Worm (Caenorhabditis elegans) whole organism, L3 larva: ENCODE measurements around the gene dmd-9.
A peak's percentile ranks its signal among the peaks of the same experiment; 100 is the strongest.

ENCODE experiments used
- ZK546.5 ChIP-seq: sonication (generic microtip); optimal IDR thresholded peaks from 2 replicates; lab custom pipeline; 2017; ENCODE audit warnings: missing biosample characterization, missing genetic modification characterization
- ceh-28 ChIP-seq: fragments of 150-350 bp; optimal IDR thresholded peaks from 2 replicates; lab custom pipeline; 2014; ENCODE audit warnings: missing biosample characterization, missing genetic modification reagents, missing genetic modification characterization
- ceh-82 ChIP-seq: fragments of 150-350 bp; optimal IDR thresholded peaks from 2 replicates; lab custom pipeline; 2014; ENCODE audit warnings: missing biosample characterization, missing genetic modification characterization
- egl-27 ChIP-seq: sonication (generic microtip); optimal IDR thresholded peaks from 4 replicates; lab custom pipeline; 2017; ENCODE audit warnings: missing biosample characterization, missing genetic modification reagents, missing genetic modification characterization
- elt-1 ChIP-seq: fragments of 150-350 bp; optimal IDR thresholded peaks from 2 replicates; lab custom pipeline; 2014; ENCODE audit warnings: missing biosample characterization, missing genetic modification characterization
- fkh-10 ChIP-seq: sonication (generic microtip); optimal IDR thresholded peaks from 2 replicates; lab custom pipeline; 2017; ENCODE audit warnings: missing biosample characterization, missing genetic modification reagents, missing genetic modification characterization
- fkh-2 ChIP-seq: fragments of 150-350 bp; optimal IDR thresholded peaks from 2 replicates; lab custom pipeline; 2014; ENCODE audit warnings: missing biosample characterization, missing genetic modification reagents, missing genetic modification characterization
- nhr-23 ChIP-seq: fragments of 150-350 bp; optimal IDR thresholded peaks from 2 replicates; lab custom pipeline; 2014; ENCODE audit warnings: missing biosample characterization, missing genetic modification reagents, missing genetic modification characterization
- nhr-25 ChIP-seq: sonication (generic microtip); optimal IDR thresholded peaks from 2 replicates; lab custom pipeline; 2017; ENCODE audit warnings: missing biosample characterization, missing genetic modification characterization
- pqm-1 ChIP-seq: fragments of 150-350 bp; optimal IDR thresholded peaks from 2 replicates; lab custom pipeline; 2017; ENCODE audit warnings: missing biosample characterization, missing genetic modification characterization, inconsistent platforms
- unc-39 ChIP-seq: sonication (generic microtip); optimal IDR thresholded peaks from 4 replicates; lab custom pipeline; 2017; ENCODE audit warnings: missing biosample characterization, missing genetic modification characterization
- zag-1 ChIP-seq: fragments of 150-350 bp; optimal IDR thresholded peaks from 2 replicates; lab custom pipeline; 2014; ENCODE audit warnings: missing biosample characterization, missing genetic modification characterization
- ztf-11 ChIP-seq: fragments of 150-350 bp; optimal IDR thresholded peaks from 2 replicates; lab custom pipeline; 2014; ENCODE audit warnings: missing biosample characterization, missing genetic modification characterization
- ztf-4 ChIP-seq: fragments of 150-350 bp; optimal IDR thresholded peaks from 2 replicates; lab custom pipeline; 2014; ENCODE audit warnings: missing biosample characterization, missing genetic modification characterization

dmd-9 gene

ce11 chrIV:3213426-3213825, 40.9 kb downstream of the dmd-9 start, which contains the start of gene slmp-1 (continued):
- TF ChIP-seq unc-39 (no peak), nhr-23 (tag; lab: Kevin White, UChicago) (peak; percentile 57), egl-27 (tag; lab: Kevin White, UChicago) (no peak), pqm-1 (peak; percentile 19), ztf-11 (no peak)

- TF ChIP-seq pqm-1: no peak
- TF ChIP-seq ztf-4 (tag; lab: Kevin White, UChicago): no peak
- no peak for TF ChIP-seq nhr-23 (tag; lab: Kevin White, UChicago)
- TF ChIP-seq ZK546.5 (tag; lab: Kevin White, UChicago): no peak
- TF ChIP-seq fkh-10 (GFP tag; lab: Kevin White, UChicago): no peak
- TF ChIP-seq ceh-82 (tag; lab: Kevin White, UChicago): no peak
- TF ChIP-seq elt-1 (tag; lab: Kevin White, UChicago): no peak
- no peak for TF ChIP-seq fkh-2
- TF ChIP-seq zag-1 (tag; lab: Kevin White, UChicago): no peak
- TF ChIP-seq nhr-25 (tag; lab: Kevin White, UChicago): no peak
- no peak for TF ChIP-seq ceh-28 (tag; lab: Kevin White, UChicago)
Observed at ce11 chrIV:3211929-3212328, 42.4 kb downstream of the dmd-9 start.
